Fruit fly (Drosophila melanogaster) whole organism, adult: ENCODE measurements around the gene CG7011.

ENCODE experiments used
- CG1620 ChIP-seq: fragments of 200-800 bp; sonication (Bioruptor generic); optimal IDR thresholded peaks from 2 replicates; lab custom pipeline; 2016; ENCODE audit warnings: missing biosample characterization, missing genetic modification characterization
- pad ChIP-seq: fragments of 200-800 bp; sonication (Bioruptor generic); optimal IDR thresholded peaks from 3 replicates; lab custom pipeline; 2017; ENCODE audit warnings: missing biosample characterization, missing genetic modification characterization, mild to moderate bottlenecking, moderate library complexity, missing genetic modification reagents
- toe ChIP-seq: fragments of 200-800 bp; sonication (Bioruptor generic); optimal IDR thresholded peaks from 2 replicates; lab custom pipeline; 2016; ENCODE audit warnings: missing biosample characterization, missing genetic modification characterization

DNA sequence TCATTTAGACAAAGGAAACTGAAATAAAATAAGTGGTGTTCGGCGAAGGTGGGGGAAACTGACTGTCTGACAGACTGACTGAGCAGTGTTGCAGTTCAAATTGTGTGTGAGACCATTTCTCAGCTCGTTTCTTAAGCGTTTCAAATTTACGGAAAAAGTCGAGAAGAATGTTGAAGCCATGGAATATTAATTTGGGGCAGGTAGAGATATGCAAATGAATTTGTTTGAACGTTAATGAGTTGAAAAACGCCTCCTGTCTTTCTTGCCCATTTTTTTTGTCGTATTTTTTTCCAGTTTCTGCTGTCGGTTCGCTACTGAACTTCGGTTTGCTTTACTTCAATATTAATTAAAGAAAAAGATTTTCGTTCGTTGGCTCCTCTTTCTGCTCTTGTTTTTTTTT is 40.2 kb upstream of the CG7011 start:
- TF ChIP-seq toe (GFP tag; lab: Kevin White, UChicago) (no peak), CG1620 (GFP tag; lab: Kevin White, UChicago) (no peak), pad (GFP tag; lab: Kevin White, UChicago) (no peak)
